Worm (Caenorhabditis elegans): ENCODE results near the gene srh-60.

Gene srh-60

DNA sequence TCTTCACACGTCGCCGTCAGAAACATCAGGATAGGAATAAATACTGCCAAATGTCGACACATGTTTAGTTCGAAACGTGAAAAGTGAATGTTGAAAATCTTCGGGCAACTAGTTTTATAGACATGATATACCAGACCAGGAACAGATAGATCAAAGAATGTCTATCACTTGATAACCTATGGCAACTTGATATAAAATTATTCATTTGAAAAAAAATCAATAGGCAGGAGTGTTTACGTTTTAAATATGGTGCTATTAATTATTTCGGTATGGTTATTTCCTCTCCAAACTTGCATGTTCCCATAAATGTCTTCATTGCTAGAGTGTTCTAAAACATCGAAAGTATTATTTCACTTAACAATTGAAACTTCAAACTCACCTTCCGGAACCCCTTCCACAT is 21.9 kb upstream of the srh-60 start, which contains the start of gene W10G11.2:
W10G11.2 (minus strand) TSS at position 101 of the 400 bp plus-strand sequence.
- no peak for TF ChIP-seq attf-4 (tag; optimal IDR thresholded peaks at IDR 0.05)
- TF ChIP-seq hmg-1.1 (GFP tag; IDR thresholded peaks at IDR 0.05) = no peak
- no peak for TF ChIP-seq madf-9 (GFP tag; conservative IDR thresholded peaks at IDR 0.05)

DNA sequence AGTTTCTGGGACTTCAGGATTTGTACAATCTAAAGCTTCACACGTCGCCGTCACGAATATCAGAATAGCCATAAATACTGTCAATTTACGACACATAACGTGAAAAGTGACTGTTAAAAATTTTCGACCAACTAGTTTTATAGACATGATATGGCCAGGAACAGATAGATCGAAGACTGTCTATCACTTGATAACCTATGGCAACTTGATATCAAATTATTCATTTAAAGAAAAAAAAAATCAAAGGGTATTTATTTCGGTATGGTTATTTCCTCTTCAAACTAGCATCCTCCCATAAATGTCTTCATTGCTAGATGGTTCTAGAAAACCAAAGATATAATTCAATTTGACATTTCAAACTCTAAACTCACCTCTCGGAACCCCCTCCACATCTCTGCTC is 21.1 kb upstream of the srh-60 start, which contains the start of gene W10G11.3:
W10G11.3 (minus strand) TSS at position 101 of the 400 bp plus-strand sequence.
- TF ChIP-seq unc-130 (GFP tag; optimal IDR thresholded peaks at IDR 0.05) (no peak), daf-12 (tag; optimal IDR thresholded peaks at IDR 0.05) (no peak), Y48G9A.11 (GFP tag; IDR thresholded peaks at IDR 0.05) (no peak), nhr-102 (tag; optimal IDR thresholded peaks at IDR 0.05) (no peak), nhr-76 (tag; optimal IDR thresholded peaks at IDR 0.05) (no peak), unc-62 (GFP tag; optimal IDR thresholded peaks at IDR 0.05 in 1 of 2) (no peak), unc-62 (tag; optimal IDR thresholded peaks at IDR 0.05) (no peak), ces-1 (GFP tag; optimal IDR thresholded peaks at IDR 0.05) (no peak), R02D3.7 (tag; optimal IDR thresholded peaks at IDR 0.05) (no peak), skn-1 (tag; optimal IDR thresholded peaks at IDR 0.05) (no peak), mxl-3 (GFP tag; optimal IDR thresholded peaks at IDR 0.05) (no peak), madf-5 (GFP tag; IDR thresholded peaks at IDR 0.05) (no peak), F44E2.7 (GFP tag; IDR thresholded peaks at IDR 0.05) (no peak), sdz-12 (GFP tag; optimal IDR thresholded peaks at IDR 0.05) (no peak), ctbp-1 (GFP tag; IDR thresholded peaks at IDR 0.05) (no peak)

DNA sequence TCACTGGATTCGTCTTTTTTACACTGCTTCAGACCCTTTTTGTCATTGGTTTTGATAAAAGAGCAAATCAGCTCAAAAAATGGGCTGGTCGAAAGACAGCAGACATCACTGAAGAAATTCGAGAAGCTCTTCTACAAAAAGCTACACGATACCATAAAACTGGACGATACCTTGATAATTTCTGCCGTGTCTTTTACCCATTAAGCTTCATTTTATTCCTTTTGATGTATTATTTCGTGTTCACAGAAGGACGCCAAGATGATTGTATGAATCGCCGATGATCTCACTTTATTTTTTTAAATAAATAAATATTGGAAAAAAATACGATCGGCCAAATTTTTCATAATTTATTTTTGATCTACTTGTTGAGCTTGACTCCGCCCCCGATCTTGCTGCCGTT is 16.4 kb upstream of the srh-60 start:
- TF ChIP-seq unc-62 (GFP tag; optimal IDR thresholded peaks at IDR 0.05 in 1 of 2) (peak in 1 of 2 experiments; percentile 91), unc-62 (tag; optimal IDR thresholded peaks at IDR 0.05) (no peak), ama-1 (optimal IDR thresholded peaks at IDR 0.05) (no peak), snpc-4 (tag; optimal IDR thresholded peaks at IDR 0.05) (no peak)

DNA sequence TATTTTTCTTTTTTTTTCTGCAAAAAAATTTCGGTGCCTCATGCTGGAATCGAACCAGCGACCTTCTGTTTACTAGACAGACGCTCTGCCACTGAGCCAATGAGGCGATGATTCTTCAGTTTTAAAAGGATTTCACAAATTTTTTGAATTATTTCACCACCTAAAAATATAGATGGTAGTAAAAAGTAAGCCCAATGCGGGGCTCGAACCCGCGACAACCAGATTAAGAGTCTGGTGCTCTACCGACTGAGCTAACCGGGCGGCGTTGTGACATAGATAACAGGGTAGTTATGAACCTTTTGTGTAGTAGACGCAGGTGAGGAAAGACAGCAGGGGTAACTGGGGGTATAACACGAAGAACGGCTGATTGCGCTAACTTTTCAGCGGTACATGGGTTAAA is 15.9 kb upstream of the srh-60 start:
- TF ChIP-seq madf-9 (GFP tag; conservative IDR thresholded peaks at IDR 0.05) = peak; percentile 35; the same call in 1 of the 2 replicates
- TF ChIP-seq nhr-77 (tag; optimal IDR thresholded peaks at IDR 0.05) = peak; percentile 4
- TF ChIP-seq lin-13 (GFP tag; optimal IDR thresholded peaks at IDR 0.05) = peak; percentile 55
- peak; percentile 94 for TF ChIP-seq egl-43 (GFP tag; IDR thresholded peaks at IDR 0.05)
- peak; percentile 77 for TF ChIP-seq mdt-29 (GFP tag; IDR thresholded peaks at IDR 0.05)
- TF ChIP-seq snpc-1.2 (GFP tag; IDR thresholded peaks at IDR 0.05) = peak; percentile 86
- peak; percentile 59; the same call in 1 of the 2 replicates for TF ChIP-seq nhr-41 (GFP tag; IDR thresholded peaks at IDR 0.05)
- TF ChIP-seq unc-130 (GFP tag; optimal IDR thresholded peaks at IDR 0.05) = peak; percentile 57
- 0 out of 2 replicates have a peak, but pooled peaks have one; percentile 69 for TF ChIP-seq F44E2.7 (GFP tag; IDR thresholded peaks at IDR 0.05)
- TF ChIP-seq dmd-9 (GFP tag; IDR thresholded peaks at IDR 0.05) = peak; percentile 56; the same call in 1 of the 2 replicates
- TF ChIP-seq F49E8.2 (tag; optimal IDR thresholded peaks at IDR 0.05; ENCODE audit: borderline replicate concordance) = peak; percentile 21
- peak; percentile 67; the same call in 1 of the 2 replicates for TF ChIP-seq Y48G9A.11 (GFP tag; IDR thresholded peaks at IDR 0.05)
- 0 out of 2 replicates have a peak, but pooled peaks have one; percentile 43 for TF ChIP-seq lin-1 (GFP tag; IDR thresholded peaks at IDR 0.05)
- peak; percentile 88 for TF ChIP-seq dmd-8 (GFP tag; IDR thresholded peaks at IDR 0.05)
- TF ChIP-seq zip-11 (GFP tag; IDR thresholded peaks at IDR 0.05) = 0 out of 2 replicates have a peak, but pooled peaks have one; percentile 49
- peak; percentile 82 for TF ChIP-seq Y105C5A.15 (GFP tag; IDR thresholded peaks at IDR 0.05)
- peak; percentile 72; the same call in 1 of the 2 replicates for TF ChIP-seq ctbp-1 (GFP tag; IDR thresholded peaks at IDR 0.05)
- peak; percentile 55 for TF ChIP-seq nhr-48 (tag; optimal IDR thresholded peaks at IDR 0.05)
- TF ChIP-seq duxl-1 (tag; optimal IDR thresholded peaks at IDR 0.05; ENCODE audit: poor library complexity) = peak; percentile 86
- peak; percentile 73; the same call in 1 of the 2 replicates for TF ChIP-seq saeg-2 (GFP tag; IDR thresholded peaks at IDR 0.05)
- peak; percentile 20 to 83; a peak in 2 of 4 replicates for TF ChIP-seq madf-5 (GFP tag; IDR thresholded peaks at IDR 0.05)
- peak; percentile 58 for TF ChIP-seq mes-2 (tag; optimal IDR thresholded peaks at IDR 0.05; ENCODE audit: poor library complexity, severe bottlenecking)
- TF ChIP-seq mxl-3 (GFP tag; optimal IDR thresholded peaks at IDR 0.05) = peak; percentile 16
- peak; percentile 59 for TF ChIP-seq dmd-6 (GFP tag; IDR thresholded peaks at IDR 0.05)
- peak; percentile 79 for TF ChIP-seq arid-1 (GFP tag; conservative IDR thresholded peaks at IDR 0.05)
- TF ChIP-seq ceh-44 (GFP tag; IDR thresholded peaks at IDR 0.05) = peak; percentile 55; the same call in 1 of the 2 replicates
- TF ChIP-seq lim-7 (GFP tag; IDR thresholded peaks at IDR 0.05) = peak; percentile 87
- TF ChIP-seq D1046.2 (GFP tag; IDR thresholded peaks at IDR 0.05) = 0 out of 2 replicates have a peak, but pooled peaks have one; percentile 80
- peak; percentile 67 for TF ChIP-seq T26A8.4 (GFP tag; IDR thresholded peaks at IDR 0.05)
- peak; percentile 29 to 86 for TF ChIP-seq daf-16 (GFP tag; optimal IDR thresholded peaks at IDR 0.05)
- peak; percentile 77 for TF ChIP-seq daf-16 (tag; optimal IDR thresholded peaks at IDR 0.05)

Data from whole organism, L4 larva.